Worm (Caenorhabditis elegans) whole organism, L4/young adult: ENCODE measurements around the gene ceh-58.

Experiments
- W03F9.2 ChIP-seq: fragments of 150-350 bp; optimal IDR thresholded peaks from 2 replicates; lab custom pipeline; 2014; ENCODE audit warnings: missing biosample characterization, missing genetic modification characterization
- dao-5 ChIP-seq: sonication (generic microtip); optimal IDR thresholded peaks from 2 replicates; lab custom pipeline; 2016; ENCODE audit warnings: missing genotype, missing genetic modification characterization, moderate library complexity, missing compliant biosample characterization
- him-1 ChIP-seq: sonication (generic microtip); optimal IDR thresholded peaks from 2 replicates; lab custom pipeline; 2016; ENCODE audit warnings: missing genotype, missing genetic modification reagents, missing genetic modification characterization, missing compliant biosample characterization

The ceh-58 gene

ce11 chrII:10384680-10385383, 15.4 kb upstream of the ceh-58 start, which contains the start of gene ztf-27:
TSS of gene ztf-27 (plus strand) at chrII:10385333.
- TF ChIP-seq W03F9.2 (no peak), dao-5 (tag; lab: Kevin White, UChicago) (no peak), him-1 (tag; lab: Kevin White, UChicago) (no peak)

- no peak for TF ChIP-seq W03F9.2
- TF ChIP-seq dao-5 (tag; lab: Kevin White, UChicago) = no peak
- TF ChIP-seq him-1 (tag; lab: Kevin White, UChicago) = no peak
Observed at ce11 chrII:10382247-10382646, 12.8 kb upstream of the ceh-58 start.

- no peak for TF ChIP-seq W03F9.2
- no peak for TF ChIP-seq dao-5 (tag; lab: Kevin White, UChicago)
- TF ChIP-seq him-1 (tag; lab: Kevin White, UChicago) = peak; percentile 29
Observed at ce11 chrII:10379546-10379945, 10.1 kb upstream of the ceh-58 start.

- no peak for TF ChIP-seq dao-5 (tag; lab: Kevin White, UChicago)
- no peak for TF ChIP-seq him-1 (tag; lab: Kevin White, UChicago)
- TF ChIP-seq W03F9.2 = no peak
Observed at ce11 chrII:10377901-10378300, 8.5 kb upstream of the ceh-58 start.

ce11 chrII:10374776-10375175, 5.4 kb upstream of the ceh-58 start:
- TF ChIP-seq W03F9.2 (no peak), him-1 (tag; lab: Kevin White, UChicago) (no peak), dao-5 (tag; lab: Kevin White, UChicago) (no peak)

ce11 chrII:10373536-10374169, 4.3 kb upstream of the ceh-58 start:
- TF ChIP-seq him-1 (tag; lab: Kevin White, UChicago) = no peak

- TF ChIP-seq dao-5 (tag; lab: Kevin White, UChicago) (no peak), W03F9.2 (no peak)
Observed at ce11 chrII:10373016-10373415, 3.6 kb upstream of the ceh-58 start.

- TF ChIP-seq W03F9.2 = no peak
Observed at ce11 chrII:10370826-10371225, 1.4 kb upstream of the ceh-58 start.

- TF ChIP-seq W03F9.2 (no peak), him-1 (tag; lab: Kevin White, UChicago) (no peak), dao-5 (tag; lab: Kevin White, UChicago) (no peak)
Observed at ce11 chrII:10367202-10367601, 2.2 kb downstream of the ceh-58 start, which contains the start of gene ceh-57. TSS of gene ceh-57 (minus strand) at chrII:10367296.

ce11 chrII:10360487-10360886, 8.9 kb downstream of the ceh-58 start, which contains the start of gene C07E3.4:
TSS of gene C07E3.4 (plus strand) at chrII:10360787.
- TF ChIP-seq W03F9.2 (no peak), him-1 (tag; lab: Kevin White, UChicago) (no peak), dao-5 (tag; lab: Kevin White, UChicago) (no peak)

- TF ChIP-seq W03F9.2 (no peak), dao-5 (tag; lab: Kevin White, UChicago) (no peak), him-1 (tag; lab: Kevin White, UChicago) (no peak)
Observed at ce11 chrII:10357468-10358007, 11.9 kb downstream of the ceh-58 start, which contains the start of gene C07E3.3. TSS of gene C07E3.3 (minus strand) at chrII:10357518.

- TF ChIP-seq dao-5 (tag; lab: Kevin White, UChicago) = no peak
- TF ChIP-seq him-1 (tag; lab: Kevin White, UChicago) = no peak
- no peak for TF ChIP-seq W03F9.2
Observed at ce11 chrII:10351963-10352362, 17.4 kb downstream of the ceh-58 start, which contains the start of gene C07E3.8. TSS of gene C07E3.8 (plus strand) at chrII:10352263.

- no peak for TF ChIP-seq him-1 (tag; lab: Kevin White, UChicago)
- TF ChIP-seq dao-5 (tag; lab: Kevin White, UChicago) = no peak
- TF ChIP-seq W03F9.2 = no peak
Observed at ce11 chrII:10350487-10350886, 18.9 kb downstream of the ceh-58 start, which contains the start of gene C07E3.9. TSS of gene C07E3.9 (plus strand) at chrII:10350756.

- no peak for TF ChIP-seq him-1 (tag; lab: Kevin White, UChicago)
- no peak for TF ChIP-seq W03F9.2
- TF ChIP-seq dao-5 (tag; lab: Kevin White, UChicago) = no peak
Observed at ce11 chrII:10349915-10350314, 19.5 kb downstream of the ceh-58 start, which contains the start of gene stip-1. TSS of gene stip-1 (minus strand) at chrII:10350012.
